Worm (Caenorhabditis elegans) whole organism, late embryonic: ENCODE data around the gene ZC302.3.
A peak's percentile ranks its signal among the peaks of the same experiment; 100 is the strongest.

Experiments used
- C38D4.7 ChIP-seq: fragments of 200-800 bp; sonication (Bioruptor generic); optimal IDR thresholded peaks from 2 replicates; lab custom pipeline; 2018; ENCODE audit warnings: mild to moderate bottlenecking, missing genetic modification characterization, moderate library complexity, missing compliant biosample characterization
- F13H6.1 ChIP-seq: sonication (generic microtip); optimal IDR thresholded peaks from 2 replicates; lab custom pipeline; 2016; ENCODE audit warnings: missing genetic modification characterization, missing compliant biosample characterization
- K02D7.2 ChIP-seq: sonication (generic microtip); optimal IDR thresholded peaks from 2 replicates; lab custom pipeline; 2017; ENCODE audit warnings: mild to moderate bottlenecking, missing genetic modification characterization, missing compliant biosample characterization
- K09A11.1 ChIP-seq: sonication (generic microtip); optimal IDR thresholded peaks from 2 replicates; lab custom pipeline; 2017; ENCODE audit warnings: antibody characterized with exemption, mild to moderate bottlenecking, missing genetic modification characterization, missing compliant biosample characterization; ENCODE audit not compliant: insufficient read depth
- T23F11.4 ChIP-seq: fragments of 200-800 bp; sonication (Bioruptor generic); optimal IDR thresholded peaks from 2 replicates; lab custom pipeline; 2018; ENCODE audit warnings: mild to moderate bottlenecking, missing genetic modification characterization, missing compliant biosample characterization
- Y22D7AL.16 ChIP-seq: sonication (generic microtip); optimal IDR thresholded peaks from 2 replicates; lab custom pipeline; 2016; ENCODE audit warnings: missing genetic modification characterization, missing compliant biosample characterization
- ama-1 ChIP-seq: fragments of 150-350 bp; optimal IDR thresholded peaks from 2 replicates; lab custom pipeline; 2014
- ceh-14 ChIP-seq: sonication (generic microtip); optimal IDR thresholded peaks from 2 replicates; lab custom pipeline; 2016; ENCODE audit warnings: missing genotype, missing genetic modification characterization, missing compliant biosample characterization
- ceh-18 ChIP-seq: sonication (generic microtip); optimal IDR thresholded peaks from 2 replicates; lab custom pipeline; 2016; ENCODE audit warnings: missing genetic modification characterization, missing compliant biosample characterization
- ceh-19 ChIP-seq: fragments of 200-800 bp; sonication (Bioruptor generic); optimal IDR thresholded peaks from 2 replicates; lab custom pipeline; 2018; ENCODE audit warnings: mild to moderate bottlenecking, missing genetic modification characterization, missing compliant biosample characterization
- ceh-22 ChIP-seq: sonication (generic microtip); optimal IDR thresholded peaks from 2 replicates; lab custom pipeline; 2017; ENCODE audit warnings: missing biosample characterization, missing genetic modification characterization
- ceh-24 ChIP-seq: sonication (generic microtip); optimal IDR thresholded peaks from 2 replicates; lab custom pipeline; 2016; ENCODE audit warnings: mild to moderate bottlenecking, missing genetic modification characterization, missing compliant biosample characterization
- ceh-48 ChIP-seq: sonication (generic microtip); optimal IDR thresholded peaks from 2 replicates; lab custom pipeline; 2016; ENCODE audit warnings: missing genetic modification characterization, inconsistent platforms, missing compliant biosample characterization
- che-1 ChIP-seq: sonication (generic microtip); optimal IDR thresholded peaks from 2 replicates; lab custom pipeline; 2016; ENCODE audit warnings: mild to moderate bottlenecking, missing genetic modification characterization, missing compliant biosample characterization
- dve-1 ChIP-seq: sonication (generic microtip); optimal IDR thresholded peaks from 2 replicates; lab custom pipeline; 2017; ENCODE audit warnings: antibody characterized with exemption, mild to moderate bottlenecking, missing genetic modification characterization, missing compliant biosample characterization
- elt-2 ChIP-seq: sonication (generic microtip); optimal IDR thresholded peaks from 2 replicates; lab custom pipeline; 2016; ENCODE audit warnings: missing genetic modification reagents, missing genetic modification characterization, missing compliant biosample characterization
- elt-4 ChIP-seq: sonication (generic microtip); optimal IDR thresholded peaks from 2 replicates; lab custom pipeline; 2016; ENCODE audit warnings: missing genetic modification characterization, missing compliant biosample characterization
- eyg-1 ChIP-seq: sonication (generic microtip); optimal IDR thresholded peaks from 2 replicates; lab custom pipeline; 2016; ENCODE audit warnings: missing genotype, missing genetic modification characterization, missing compliant biosample characterization
- fkh-10 ChIP-seq: fragments of 150-350 bp; optimal IDR thresholded peaks from 2 replicates; lab custom pipeline; 2014; ENCODE audit warnings: missing biosample characterization, missing genetic modification reagents, missing genetic modification characterization
- fkh-6 ChIP-seq: sonication (generic microtip); optimal IDR thresholded peaks from 2 replicates; lab custom pipeline; 2016; ENCODE audit warnings: missing genetic modification characterization, missing compliant biosample characterization
- hlh-13 ChIP-seq: fragments of 200-800 bp; sonication (Bioruptor generic); optimal IDR thresholded peaks from 2 replicates; lab custom pipeline; 2018; ENCODE audit warnings: mild to moderate bottlenecking, missing genetic modification characterization, missing compliant biosample characterization
- hlh-6 ChIP-seq: sonication (generic microtip); optimal IDR thresholded peaks from 2 replicates; lab custom pipeline; 2016; ENCODE audit warnings: missing genotype, missing genetic modification characterization, missing compliant biosample characterization
- lin-11 ChIP-seq: fragments of 200-800 bp; sonication (Bioruptor generic); optimal IDR thresholded peaks from 2 replicates; lab custom pipeline; 2018; ENCODE audit warnings: mild to moderate bottlenecking, missing genetic modification characterization, missing compliant biosample characterization
- madf-2 ChIP-seq: sonication (generic microtip); optimal IDR thresholded peaks from 2 replicates; lab custom pipeline; 2017; ENCODE audit warnings: missing genetic modification characterization, missing compliant biosample characterization
- nfya-1 ChIP-seq: sonication (generic microtip); optimal IDR thresholded peaks from 2 replicates; lab custom pipeline; 2017; ENCODE audit warnings: missing genetic modification characterization, mild to moderate bottlenecking, missing compliant biosample characterization, antibody characterized with exemption, moderate library complexity
- nhr-11 ChIP-seq: fragments of 150-350 bp; optimal IDR thresholded peaks from 2 replicates; lab custom pipeline; 2014; ENCODE audit warnings: missing biosample characterization, missing genetic modification characterization
- npax-4 ChIP-seq: sonication (generic microtip); optimal IDR thresholded peaks from 2 replicates; lab custom pipeline; 2016; ENCODE audit warnings: missing genetic modification characterization, missing compliant biosample characterization
- odd-2 ChIP-seq: sonication (generic microtip); optimal IDR thresholded peaks from 2 replicates; lab custom pipeline; 2017; ENCODE audit warnings: antibody characterized with exemption, mild to moderate bottlenecking, missing genetic modification characterization, missing compliant biosample characterization
- pag-3 ChIP-seq: sonication (generic microtip); optimal IDR thresholded peaks from 2 replicates; lab custom pipeline; 2016; ENCODE audit warnings: missing compliant biosample characterization, missing genetic modification characterization, borderline replicate concordance
- pat-9 ChIP-seq: fragments of 200-800 bp; sonication (Bioruptor generic); optimal IDR thresholded peaks from 2 replicates; lab custom pipeline; 2018; ENCODE audit warnings: mild to moderate bottlenecking, missing genetic modification characterization, moderate library complexity, missing compliant biosample characterization
- pax-1 ChIP-seq: fragments of 150-350 bp; optimal IDR thresholded peaks from 2 replicates; lab custom pipeline; 2014; ENCODE audit warnings: missing biosample characterization, missing genetic modification characterization
- pha-4 ChIP-seq: fragments of 150-350 bp; optimal IDR thresholded peaks from 2 replicates; lab custom pipeline; 2018; ENCODE audit warnings: missing biosample characterization, missing genetic modification reagents, missing genetic modification characterization
- pqm-1 ChIP-seq: sonication (generic microtip); optimal IDR thresholded peaks from 2 replicates; lab custom pipeline; 2016; ENCODE audit warnings: missing genetic modification characterization, missing compliant biosample characterization
- sox-2 ChIP-seq: fragments of 200-800 bp; sonication (Bioruptor generic); IDR thresholded peaks from 2 replicates; pipeline ENCODE4 v1.3.6; 2022; ENCODE audit warnings: missing genetic modification reagents, missing genetic modification characterization, missing compliant biosample characterization
- syd-9 ChIP-seq: sonication (generic microtip); optimal IDR thresholded peaks from 2 replicates; lab custom pipeline; 2016; ENCODE audit warnings: mild to moderate bottlenecking, missing genetic modification characterization, moderate library complexity, missing compliant biosample characterization
- tbx-2 ChIP-seq: sonication (generic microtip); optimal IDR thresholded peaks from 2 replicates; lab custom pipeline; 2016; ENCODE audit warnings: missing genetic modification characterization, missing compliant biosample characterization
- tbx-7 ChIP-seq: sonication (generic microtip); optimal IDR thresholded peaks from 2 replicates; lab custom pipeline; 2016; ENCODE audit warnings: missing genotype, missing genetic modification characterization, missing compliant biosample characterization
- ttx-3 ChIP-seq: sonication (generic microtip); optimal IDR thresholded peaks from 2 replicates; lab custom pipeline; 2016; ENCODE audit warnings: missing genetic modification reagents, missing genetic modification characterization, missing compliant biosample characterization
- zip-5 ChIP-seq: sonication (generic microtip); optimal IDR thresholded peaks from 2 replicates; lab custom pipeline; 2016; ENCODE audit warnings: missing genetic modification characterization, missing compliant biosample characterization
- ztf-16 ChIP-seq: sonication (generic microtip); optimal IDR thresholded peaks from 2 replicates; lab custom pipeline; 2017; ENCODE audit warnings: missing genetic modification characterization, missing compliant biosample characterization

The ZC302.3 gene

DNA sequence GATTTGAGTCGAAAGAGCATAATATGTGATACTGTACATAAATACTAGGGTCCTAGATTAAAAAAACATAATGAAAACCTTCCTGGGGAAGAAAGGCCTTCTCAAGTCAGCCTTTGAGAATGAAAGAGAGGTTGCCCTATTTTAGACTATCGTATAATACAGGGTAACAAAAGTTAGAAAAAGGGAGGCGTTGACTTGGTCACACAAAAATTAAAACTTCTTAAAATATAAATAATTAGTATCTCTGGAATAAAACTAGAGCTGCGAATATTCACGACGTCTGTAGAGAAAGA lies 28.7 kb downstream of the ZC302.3 start:
- TF ChIP-seq Y22D7AL.16: no peak
- TF ChIP-seq syd-9 (tag; lab: Kevin White, UChicago): no peak
- TF ChIP-seq fkh-10 (GFP tag; lab: Kevin White, UChicago): no peak
- TF ChIP-seq T23F11.4 (GFP tag; lab: Kevin White, UChicago): no peak
- no peak for TF ChIP-seq K02D7.2 (tag; lab: Kevin White, UChicago)
- no peak for TF ChIP-seq zip-5 (tag; lab: Kevin White, UChicago)
- TF ChIP-seq eyg-1 (tag; lab: Kevin White, UChicago): no peak
- no peak for TF ChIP-seq che-1
- no peak for TF ChIP-seq fkh-6 (tag; lab: Kevin White, UChicago)
- no peak for TF ChIP-seq madf-2 (tag; lab: Kevin White, UChicago)
- TF ChIP-seq tbx-7 (tag; lab: Kevin White, UChicago): no peak
- no peak for TF ChIP-seq sox-2 (GFP tag; lab: Robert Waterston, UW)
- TF ChIP-seq elt-2 (tag; lab: Kevin White, UChicago): no peak
- TF ChIP-seq ceh-19 (GFP tag; lab: Kevin White, UChicago): no peak
- TF ChIP-seq C38D4.7: no peak
- no peak for TF ChIP-seq pax-1
- TF ChIP-seq tbx-2 (tag; lab: Kevin White, UChicago): no peak

- TF ChIP-seq dve-1 (tag; lab: Kevin White, UChicago) (no peak), ceh-18 (no peak), ama-1 (lab: Kevin White, UChicago) (peak; percentile 45), pax-1 (no peak), pqm-1 (no peak), syd-9 (tag; lab: Kevin White, UChicago) (no peak)
These were observed 29.2 kb downstream of the ZC302.3 start for ce11 chrV:10711829-10712607.

- TF ChIP-seq ceh-48 (tag; lab: Kevin White, UChicago): no peak
- no peak for TF ChIP-seq ceh-14 (tag; lab: Kevin White, UChicago)
- no peak for TF ChIP-seq F13H6.1
- TF ChIP-seq pha-4 (tag; lab: Kevin White, UChicago): no peak
- TF ChIP-seq hlh-13 (GFP tag; lab: Kevin White, UChicago): no peak
- no peak for TF ChIP-seq ceh-19 (GFP tag; lab: Kevin White, UChicago)
- no peak for TF ChIP-seq pag-3 (tag; lab: Kevin White, UChicago)
- no peak for TF ChIP-seq syd-9 (tag; lab: Kevin White, UChicago)
- no peak for TF ChIP-seq odd-2 (tag; lab: Kevin White, UChicago)
- TF ChIP-seq ztf-16: no peak
- no peak for TF ChIP-seq nhr-11 (tag; lab: Kevin White, UChicago)
- no peak for TF ChIP-seq lin-11 (tag; lab: Kevin White, UChicago)
- no peak for TF ChIP-seq K09A11.1
- no peak for TF ChIP-seq elt-4 (tag; lab: Kevin White, UChicago)
- no peak for TF ChIP-seq dve-1 (tag; lab: Kevin White, UChicago)
- TF ChIP-seq madf-2 (tag; lab: Kevin White, UChicago): no peak
- no peak for TF ChIP-seq tbx-2 (tag; lab: Kevin White, UChicago)
- TF ChIP-seq tbx-7 (tag; lab: Kevin White, UChicago): no peak
These were observed 30.3 kb downstream of the ZC302.3 start for ce11 chrV:10711004-10711403.

DNA sequence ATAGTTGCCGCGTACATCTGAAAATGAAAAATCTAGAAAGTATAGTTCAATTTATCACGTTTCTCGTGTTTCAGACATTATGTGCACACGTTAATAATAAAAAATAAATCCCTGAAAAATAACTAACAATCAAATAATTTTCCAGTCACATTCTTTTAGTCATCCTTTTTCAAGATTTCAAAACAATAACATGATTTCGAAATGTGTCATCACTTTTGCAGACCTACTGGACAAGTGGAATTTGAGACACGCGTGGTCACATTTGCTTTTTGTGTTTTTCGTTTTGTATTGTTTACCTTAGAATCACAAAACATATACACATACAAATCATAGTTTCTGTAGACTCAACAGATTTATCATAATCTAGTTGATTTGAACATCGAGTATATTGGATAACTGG lies 31.9 kb downstream of the ZC302.3 start:
- TF ChIP-seq ceh-24 (tag; lab: Kevin White, UChicago) (no peak), ceh-48 (tag; lab: Kevin White, UChicago) (no peak), ceh-22 (no peak), tbx-2 (tag; lab: Kevin White, UChicago) (no peak), ceh-19 (GFP tag; lab: Kevin White, UChicago) (no peak), nfya-1 (no peak), ttx-3 (tag; lab: Kevin White, UChicago) (no peak), npax-4 (tag; lab: Kevin White, UChicago) (no peak), K02D7.2 (tag; lab: Kevin White, UChicago) (no peak), pat-9 (tag; lab: Kevin White, UChicago) (no peak), odd-2 (tag; lab: Kevin White, UChicago) (no peak), hlh-6 (tag; lab: Kevin White, UChicago) (no peak)
